Fruit fly (Drosophila melanogaster) whole organism, prepupa: ENCODE data around the gene ppk31.
A peak's percentile ranks its signal among the peaks of the same experiment; 100 is the strongest.

Experiments
- CG10669 ChIP-seq: fragments of 200-800 bp; sonication (Bioruptor generic); optimal IDR thresholded peaks from 3 replicates; lab custom pipeline; 2018; ENCODE audit warnings: missing biosample characterization, mild to moderate bottlenecking, missing genetic modification characterization, moderate library complexity
- CG11294 ChIP-seq: fragments of 200-800 bp; sonication (Bioruptor generic); IDR thresholded peaks from 2 replicates; pipeline ENCODE4 v1.3.6; 2022; ENCODE audit warnings: missing biosample characterization, missing genetic modification characterization
- CG11902 ChIP-seq: fragments of 200-800 bp; sonication (Bioruptor generic); optimal IDR thresholded peaks from 3 replicates; lab custom pipeline; 2016; ENCODE audit warnings: missing biosample characterization, missing genetic modification characterization
- CG15336 ChIP-seq: fragments of 200-800 bp; sonication (Bioruptor generic); IDR thresholded peaks from 2 replicates; pipeline ENCODE4 v1.3.6; 2022; ENCODE audit warnings: missing biosample characterization, missing genetic modification characterization
- CG1621 ChIP-seq: fragments of 200-800 bp; sonication (Bioruptor generic); optimal IDR thresholded peaks from 3 replicates; lab custom pipeline; 2018; ENCODE audit warnings: missing biosample characterization, mild to moderate bottlenecking, missing genetic modification characterization
- CG16779 ChIP-seq: fragments of 200-800 bp; sonication (Bioruptor generic); optimal IDR thresholded peaks from 3 replicates; lab custom pipeline; 2017; ENCODE audit warnings: missing biosample characterization, mild to moderate bottlenecking, missing genetic modification characterization
- CG3032 ChIP-seq: fragments of 200-800 bp; optimal IDR thresholded peaks from 2 replicates; lab custom pipeline; 2019; ENCODE audit warnings: missing biosample characterization, mild to moderate bottlenecking, missing genetic modification characterization, moderate library complexity
- CG31627 ChIP-seq: fragments of 200-800 bp; sonication (Bioruptor generic); optimal IDR thresholded peaks from 3 replicates; lab custom pipeline; 2016; ENCODE audit warnings: missing biosample characterization, missing genetic modification characterization
- CG32006 ChIP-seq: fragments of 200-800 bp; sonication (Bioruptor generic); optimal IDR thresholded peaks from 3 replicates; lab custom pipeline; 2017; ENCODE audit warnings: missing biosample characterization, mild to moderate bottlenecking, missing genetic modification characterization
- CG34406 ChIP-seq: fragments of 200-800 bp; sonication (Bioruptor generic); optimal IDR thresholded peaks from 3 replicates; lab custom pipeline; 2016; ENCODE audit warnings: missing biosample characterization, missing genetic modification characterization
- CG3919 ChIP-seq: fragments of 200-800 bp; sonication (Bioruptor generic); optimal IDR thresholded peaks from 3 replicates; lab custom pipeline; 2016; ENCODE audit warnings: missing biosample characterization, missing genetic modification characterization
- CG4318 ChIP-seq: fragments of 200-800 bp; sonication (Bioruptor generic); optimal IDR thresholded peaks from 3 replicates; lab custom pipeline; 2017; ENCODE audit warnings: missing biosample characterization, mild to moderate bottlenecking, missing genetic modification characterization
- CG6163 ChIP-seq: fragments of 200-800 bp; sonication (Bioruptor generic); IDR thresholded peaks from 3 replicates; pipeline ENCODE4 v1.3.6; 2022; ENCODE audit warnings: missing biosample characterization, missing genetic modification characterization
- CG6276 ChIP-seq: fragments of 200-800 bp; sonication (Bioruptor generic); optimal IDR thresholded peaks from 2 replicates; lab custom pipeline; 2017; ENCODE audit warnings: missing biosample characterization, mild to moderate bottlenecking, missing genetic modification characterization
- CG6792 ChIP-seq: fragments of 200-800 bp; sonication (Bioruptor generic); optimal IDR thresholded peaks from 3 replicates; lab custom pipeline; 2016; ENCODE audit warnings: missing biosample characterization, missing genetic modification characterization
- CG6808 ChIP-seq: fragments of 200-800 bp; sonication (Bioruptor generic); optimal IDR thresholded peaks from 3 replicates; lab custom pipeline; 2017; ENCODE audit warnings: missing biosample characterization, missing genetic modification characterization, mild to moderate bottlenecking, moderate library complexity, missing genetic modification reagents
- CG6854 ChIP-seq: fragments of 200-800 bp; sonication (Bioruptor generic); optimal IDR thresholded peaks from 2 replicates; lab custom pipeline; 2017; ENCODE audit warnings: missing biosample characterization, mild to moderate bottlenecking, missing genetic modification characterization
- CG7368 ChIP-seq: fragments of 200-800 bp; sonication (Bioruptor generic); optimal IDR thresholded peaks from 3 replicates; lab custom pipeline; 2016; ENCODE audit warnings: missing biosample characterization, missing genetic modification characterization
- CG8119 ChIP-seq: fragments of 200-800 bp; sonication (Bioruptor generic); IDR thresholded peaks from 3 replicates; pipeline ENCODE4 v1.3.6; 2022; ENCODE audit warnings: missing biosample characterization, missing genetic modification characterization
- CG8319 ChIP-seq: fragments of 200-800 bp; sonication (Bioruptor generic); optimal IDR thresholded peaks from 3 replicates; lab custom pipeline; 2016; ENCODE audit warnings: missing biosample characterization, missing genetic modification characterization
- CG8632 ChIP-seq: fragments of 200-800 bp; sonication (Bioruptor generic); optimal IDR thresholded peaks from 3 replicates; lab custom pipeline; 2016; ENCODE audit warnings: missing biosample characterization, missing genetic modification characterization
- CG9139 ChIP-seq: fragments of 200-800 bp; sonication (Bioruptor generic); optimal IDR thresholded peaks from 3 replicates; lab custom pipeline; 2017; ENCODE audit warnings: missing biosample characterization, mild to moderate bottlenecking, missing genetic modification characterization
- Eip75B ChIP-seq: fragments of 200-800 bp; sonication (Bioruptor generic); optimal IDR thresholded peaks from 3 replicates; lab custom pipeline; 2016; ENCODE audit warnings: missing biosample characterization, missing genetic modification characterization
- Eip78C ChIP-seq: fragments of 200-800 bp; sonication (Bioruptor generic); peaks from one replicate; lab custom pipeline; 2016; ENCODE audit warnings: missing biosample characterization, missing genetic modification characterization
- Eip93F ChIP-seq: fragments of 200-800 bp; sonication (Bioruptor generic); optimal IDR thresholded peaks from 2 replicates; lab custom pipeline; 2016; ENCODE audit warnings: missing biosample characterization, mild to moderate bottlenecking, missing genetic modification characterization
- Ets96B ChIP-seq: fragments of 200-800 bp; optimal IDR thresholded peaks from 2 replicates; lab custom pipeline; 2019; ENCODE audit warnings: missing biosample characterization, mild to moderate bottlenecking, missing genetic modification characterization, moderate library complexity
- Hr39 ChIP-seq: fragments of 200-800 bp; sonication (Bioruptor generic); optimal IDR thresholded peaks from 2 replicates; lab custom pipeline; 2016; ENCODE audit warnings: missing biosample characterization, missing genetic modification characterization
- Hr4 ChIP-seq: fragments of 200-800 bp; sonication (Bioruptor generic); optimal IDR thresholded peaks from 3 replicates; lab custom pipeline; 2016; ENCODE audit warnings: missing biosample characterization, missing genetic modification characterization
- Lpt ChIP-seq: fragments of 200-800 bp; sonication (Bioruptor generic); optimal IDR thresholded peaks from 3 replicates; lab custom pipeline; 2016; ENCODE audit warnings: missing biosample characterization, missing genetic modification characterization
- OdsH ChIP-seq: fragments of 200-800 bp; sonication (Bioruptor generic); optimal IDR thresholded peaks from 3 replicates; lab custom pipeline; 2016; ENCODE audit warnings: missing biosample characterization, missing genetic modification characterization
- Smox ChIP-seq: fragments of 200-800 bp; sonication (Bioruptor generic); optimal IDR thresholded peaks from 3 replicates; lab custom pipeline; 2016; ENCODE audit warnings: missing biosample characterization, missing genetic modification characterization
- Sox102F ChIP-seq: fragments of 200-800 bp; sonication (Bioruptor generic); optimal IDR thresholded peaks from 2 replicates; lab custom pipeline; 2016; ENCODE audit warnings: missing biosample characterization, mild to moderate bottlenecking, missing genetic modification characterization
- Sox14 ChIP-seq: fragments of 200-800 bp; sonication (Bioruptor generic); optimal IDR thresholded peaks from 3 replicates; lab custom pipeline; 2016; ENCODE audit warnings: missing biosample characterization, missing genetic modification characterization
- cyc ChIP-seq: fragments of 200-800 bp; sonication (Bioruptor generic); optimal IDR thresholded peaks from 3 replicates; lab custom pipeline; 2016; ENCODE audit warnings: missing biosample characterization, missing genetic modification characterization
- dsx ChIP-seq: fragments of 200-800 bp; optimal IDR thresholded peaks from 3 replicates; lab custom pipeline; 2019; ENCODE audit warnings: missing biosample characterization, mild to moderate bottlenecking, missing genetic modification characterization, moderate library complexity; ENCODE audit not compliant: poor library complexity, severe bottlenecking
- eg ChIP-seq: fragments of 200-800 bp; sonication (Bioruptor generic); IDR thresholded peaks from 3 replicates; pipeline ENCODE4 v1.3.6; 2022; ENCODE audit warnings: missing biosample characterization, missing genetic modification characterization
- net ChIP-seq: fragments of 200-800 bp; sonication (Bioruptor generic); optimal IDR thresholded peaks from 3 replicates; lab custom pipeline; 2016; ENCODE audit warnings: missing biosample characterization, missing genetic modification characterization
- pdm3 ChIP-seq: fragments of 200-800 bp; sonication (Bioruptor generic); optimal IDR thresholded peaks from 3 replicates; lab custom pipeline; 2016; ENCODE audit warnings: missing biosample characterization, missing genetic modification characterization
- salr ChIP-seq, 2 experiments: fragments of 200-800 bp; sonication (Bioruptor generic); optimal IDR thresholded peaks; 3 replicates each; lab custom pipeline; 2016 to 2018; ENCODE audit warnings: missing biosample characterization in 2 of 2, missing genetic modification characterization in 2 of 2, mild to moderate bottlenecking in 1 of 2
- ss ChIP-seq, 2 experiments: fragments of 200-800 bp; sonication (Bioruptor generic); optimal IDR thresholded peaks; 2 replicates in 1 of 2; 3 replicates in 1 of 2; lab custom pipeline; 2017 to 2018; ENCODE audit warnings: mild to moderate bottlenecking in 2 of 2, missing biosample characterization in 2 of 2, missing genetic modification characterization in 2 of 2, moderate library complexity in 1 of 2
- svp ChIP-seq: fragments of 200-800 bp; sonication (Bioruptor generic); peaks from one replicate; lab custom pipeline; 2016; ENCODE audit warnings: missing biosample characterization, missing genetic modification characterization
- topi ChIP-seq: fragments of 200-800 bp; sonication (Bioruptor generic); optimal IDR thresholded peaks from 3 replicates; lab custom pipeline; 2016; ENCODE audit warnings: missing biosample characterization, missing genetic modification characterization
- vri ChIP-seq: fragments of 200-800 bp; sonication (Bioruptor generic); optimal IDR thresholded peaks from 3 replicates; lab custom pipeline; 2016; ENCODE audit warnings: missing biosample characterization, mild to moderate bottlenecking, missing genetic modification characterization

ppk31 gene

DNA sequence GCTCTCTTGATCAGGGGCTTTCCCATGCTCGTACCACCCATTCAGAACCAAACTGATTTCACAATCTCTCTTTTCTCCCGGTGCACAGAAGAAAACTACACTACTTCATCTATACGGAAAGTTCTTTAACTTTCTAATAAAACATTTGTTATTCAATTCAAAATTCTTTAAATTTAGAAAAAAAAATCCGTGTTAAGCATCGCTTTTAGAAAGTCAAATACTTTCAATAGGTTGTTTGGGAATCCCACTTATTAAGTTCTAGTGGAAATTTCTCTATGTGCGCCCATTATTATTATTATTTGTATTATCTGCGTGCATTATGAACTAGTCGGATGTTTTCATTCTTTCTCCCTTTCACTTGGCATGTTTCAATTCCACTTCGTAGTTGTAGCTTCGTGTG lies 30.2 kb downstream of the ppk31 start (continued):
- TF ChIP-seq CG4318 (GFP tag; lab: Kevin White, UChicago) = peak; percentile 12
- peak; percentile 20 for TF ChIP-seq OdsH (GFP tag; lab: Kevin White, UChicago)
- TF ChIP-seq CG6792 (GFP tag; lab: Kevin White, UChicago) = no peak
- TF ChIP-seq pdm3 (GFP tag; lab: Kevin White, UChicago) = peak; percentile 35
- peak; percentile 69 for TF ChIP-seq CG8119 (GFP tag; lab: Robert Waterston, UW)
- peak; percentile 34 for TF ChIP-seq CG6276 (GFP tag; lab: Kevin White, UChicago)
- peak; percentile 14 for TF ChIP-seq net
- peak in 1 of 2 experiments; percentile 35 for TF ChIP-seq salr (GFP tag; optimal IDR thresholded peaks at IDR 0.05; lab: Kevin White, UChicago)
- TF ChIP-seq CG32006 (GFP tag; lab: Kevin White, UChicago) = peak; percentile 66

DNA sequence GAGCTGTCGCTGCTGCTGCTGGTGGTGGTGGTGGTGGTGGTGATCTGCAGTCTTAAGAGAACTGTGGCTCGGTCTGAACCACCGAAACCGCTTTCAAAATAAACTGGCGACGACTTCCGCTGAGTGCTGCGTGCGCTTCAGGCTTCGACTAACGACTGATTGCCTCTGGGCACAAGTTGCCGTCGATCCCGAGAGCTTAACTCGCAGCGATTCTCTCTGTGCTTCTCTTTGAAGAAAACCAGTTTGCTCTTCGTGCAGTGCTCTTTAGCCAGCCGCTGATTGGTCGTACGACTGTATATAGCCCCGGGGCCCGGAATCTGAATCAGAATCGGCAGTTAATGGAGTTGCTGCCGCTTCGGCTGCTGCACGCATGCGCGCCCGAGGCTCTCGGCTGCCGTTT lies 31.2 kb downstream of the ppk31 start, which contains the start of gene Ser:
Ser (minus strand) TSS at position 162 of the 400 bp plus-strand sequence.
- 0 out of 3 replicates have a peak, but pooled peaks have one; percentile 34 for TF ChIP-seq CG8119 (GFP tag; lab: Robert Waterston, UW)
- peak; percentile 55 for TF ChIP-seq CG1621
- peak; percentile 46; the same call in 1 of the 3 replicates for TF ChIP-seq eg (GFP tag; lab: Robert Waterston, UW)
- peak; percentile 18 for TF ChIP-seq CG7368
- TF ChIP-seq CG9139 (GFP tag; lab: Kevin White, UChicago) = peak; percentile 15
- no peak for TF ChIP-seq cyc (GFP tag; lab: Kevin White, UChicago)
- no peak for TF ChIP-seq Ets96B
- TF ChIP-seq ss (GFP tag; optimal IDR thresholded peaks at IDR 0.05; lab: Kevin White, UChicago) = peak; percentile 22 to 86
- peak; percentile 47 for TF ChIP-seq CG16779 (tag; lab: Kevin White, UChicago)
- TF ChIP-seq CG6854 (GFP tag; lab: Kevin White, UChicago) = peak; percentile 57
- TF ChIP-seq CG10669 (GFP tag; lab: Kevin White, UChicago) = no peak
- TF ChIP-seq CG6808 (GFP tag; lab: Kevin White, UChicago) = peak; percentile 49
- peak; percentile 63 for TF ChIP-seq svp (GFP tag; lab: Kevin White, UChicago)
- peak; percentile 50 for TF ChIP-seq Eip78C
- TF ChIP-seq Hr4 (GFP tag; lab: Kevin White, UChicago) = no peak
- peak; percentile 40 for TF ChIP-seq dsx

DNA sequence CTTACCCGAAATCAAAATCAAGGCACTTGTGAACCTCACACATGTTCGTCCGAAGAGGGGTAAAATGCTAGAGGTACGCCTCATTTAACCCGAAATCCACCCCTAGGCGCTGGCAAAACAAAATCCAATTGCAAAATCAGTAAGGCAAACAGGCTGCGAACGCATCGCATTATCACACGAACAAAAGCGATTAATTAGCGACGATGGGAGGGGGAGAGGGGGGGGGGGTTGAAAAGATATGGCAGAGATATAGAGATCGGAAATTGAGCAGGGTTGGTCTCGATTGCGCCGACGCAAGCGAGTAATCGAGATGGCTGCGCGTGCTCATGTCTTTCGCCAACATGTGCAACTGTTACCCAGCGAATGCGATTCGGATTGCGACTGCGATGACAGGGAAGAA lies 33.9 kb downstream of the ppk31 start:
- TF ChIP-seq cyc (GFP tag; lab: Kevin White, UChicago) = no peak
- TF ChIP-seq Lpt (GFP tag; lab: Kevin White, UChicago) = no peak
- no peak for TF ChIP-seq Eip93F (GFP tag; lab: Kevin White, UChicago)
- TF ChIP-seq vri (GFP tag; lab: Kevin White, UChicago) = no peak
- TF ChIP-seq Hr39 (GFP tag; lab: Kevin White, UChicago) = no peak

DNA sequence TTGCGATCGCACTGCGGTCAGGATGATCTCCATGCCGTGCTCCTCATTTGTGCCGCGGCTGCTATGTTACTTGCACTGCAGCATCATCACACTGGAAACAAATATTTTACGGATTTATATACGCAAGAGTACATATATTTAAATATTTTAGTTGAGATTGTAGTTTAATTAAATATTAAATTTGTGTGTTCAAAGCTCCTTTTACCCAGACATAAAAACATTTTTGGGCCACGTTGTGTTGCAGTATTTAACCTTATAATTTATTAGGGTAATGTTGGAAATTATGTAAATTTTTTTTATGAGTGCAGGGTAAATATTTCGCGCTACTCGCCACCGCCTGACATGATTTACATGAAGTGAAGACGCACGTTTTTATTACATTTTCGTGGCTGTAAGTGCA lies 34.7 kb downstream of the ppk31 start:
- TF ChIP-seq CG11902 (GFP tag; lab: Kevin White, UChicago) (no peak), CG6792 (GFP tag; lab: Kevin White, UChicago) (no peak), OdsH (GFP tag; lab: Kevin White, UChicago) (peak; percentile 35), CG8319 (GFP tag; lab: Kevin White, UChicago) (no peak), svp (GFP tag; lab: Kevin White, UChicago) (peak; percentile 73), Eip75B (GFP tag; lab: Kevin White, UChicago) (peak; percentile 22), CG1621 (peak; percentile 11), Hr39 (GFP tag; lab: Kevin White, UChicago) (peak; percentile 6), CG7368 (no peak), CG3032 (tag; lab: Kevin White, UChicago) (peak; percentile 39), Smox (GFP tag; lab: Kevin White, UChicago) (peak; percentile 10), CG8632 (GFP tag; lab: Kevin White, UChicago) (no peak), CG9139 (GFP tag; lab: Kevin White, UChicago) (peak; percentile 6), cyc (GFP tag; lab: Kevin White, UChicago) (no peak), ss (GFP tag; optimal IDR thresholded peaks at IDR 0.05; lab: Kevin White, UChicago) (peak in 1 of 2 experiments; percentile 18), Eip93F (GFP tag; lab: Kevin White, UChicago) (no peak), CG10669 (GFP tag; lab: Kevin White, UChicago) (peak; percentile 40), CG4318 (GFP tag; lab: Kevin White, UChicago) (no peak), Sox102F (GFP tag; lab: Kevin White, UChicago) (no peak), CG6808 (GFP tag; lab: Kevin White, UChicago) (peak; percentile 52), topi (peak; percentile 26), CG34406 (peak; percentile 14), CG31627 (GFP tag; lab: Kevin White, UChicago) (no peak), CG11294 (no peak), CG15336 (GFP tag; lab: Robert Waterston, UW) (no peak), CG6276 (GFP tag; lab: Kevin White, UChicago) (no peak), Sox14 (GFP tag; lab: Kevin White, UChicago) (peak; percentile 4), CG6163 (GFP tag; lab: Robert Waterston, UW) (0 out of 3 replicates have a peak, but pooled peaks have one; percentile 21), CG3919 (GFP tag; lab: Kevin White, UChicago) (peak; percentile 63), CG32006 (GFP tag; lab: Kevin White, UChicago) (peak; percentile 4)
